Fruit fly (Drosophila melanogaster): ENCODE results near the gene Rbf.

- no peak for TF ChIP-seq CG33017 (tag; optimal IDR thresholded peaks at IDR 0.05)
- peak; percentile 95 for TF ChIP-seq Mnt (GFP tag; optimal IDR thresholded peaks at IDR 0.05)
- TF ChIP-seq pad (GFP tag; optimal IDR thresholded peaks at IDR 0.05): peak; percentile 92
- TF ChIP-seq CG12768 (GFP tag; optimal IDR thresholded peaks at IDR 0.05): no peak
- TF ChIP-seq CG7101 (tag; optimal IDR thresholded peaks at IDR 0.05): peak; percentile 34
These were observed 4.8 kb downstream of the Rbf start for dm6 chrX:796397-796989.

Data from whole organism, adult.